Worm (Caenorhabditis elegans) whole organism, late embryonic: ENCODE measurements around the gene lat-1.
A peak's percentile ranks its signal among the peaks of the same experiment; 100 is the strongest.

Experiments used
- C38D4.7 ChIP-seq: fragments of 200-800 bp; sonication (Bioruptor generic); optimal IDR thresholded peaks from 2 replicates; lab custom pipeline; 2018; ENCODE audit warnings: mild to moderate bottlenecking, missing genetic modification characterization, moderate library complexity, missing compliant biosample characterization
- K02D7.2 ChIP-seq: sonication (generic microtip); optimal IDR thresholded peaks from 2 replicates; lab custom pipeline; 2017; ENCODE audit warnings: mild to moderate bottlenecking, missing genetic modification characterization, missing compliant biosample characterization
- K09A11.1 ChIP-seq: sonication (generic microtip); optimal IDR thresholded peaks from 2 replicates; lab custom pipeline; 2017; ENCODE audit warnings: antibody characterized with exemption, mild to moderate bottlenecking, missing genetic modification characterization, missing compliant biosample characterization; ENCODE audit not compliant: insufficient read depth
- ceh-18 ChIP-seq: sonication (generic microtip); optimal IDR thresholded peaks from 2 replicates; lab custom pipeline; 2016; ENCODE audit warnings: missing genetic modification characterization, missing compliant biosample characterization
- ceh-2 ChIP-seq: sonication (generic microtip); optimal IDR thresholded peaks from 2 replicates; lab custom pipeline; 2016; ENCODE audit warnings: missing genotype, missing genetic modification characterization, missing compliant biosample characterization
- ceh-22 ChIP-seq: sonication (generic microtip); optimal IDR thresholded peaks from 2 replicates; lab custom pipeline; 2017; ENCODE audit warnings: missing biosample characterization, missing genetic modification characterization
- ceh-24 ChIP-seq: sonication (generic microtip); optimal IDR thresholded peaks from 2 replicates; lab custom pipeline; 2016; ENCODE audit warnings: mild to moderate bottlenecking, missing genetic modification characterization, missing compliant biosample characterization
- ceh-30 ChIP-seq: fragments of 150-350 bp; optimal IDR thresholded peaks from 2 replicates; lab custom pipeline; 2014; ENCODE audit warnings: missing biosample characterization, missing genetic modification characterization
- ceh-31 ChIP-seq: sonication (generic microtip); optimal IDR thresholded peaks from 2 replicates; lab custom pipeline; 2016; ENCODE audit warnings: missing genetic modification characterization, missing compliant biosample characterization
- ceh-34 ChIP-seq: sonication (generic microtip); optimal IDR thresholded peaks from 2 replicates; lab custom pipeline; 2016; ENCODE audit warnings: mild to moderate bottlenecking, missing genetic modification characterization, missing compliant biosample characterization
- ceh-45 ChIP-seq: fragments of 200-800 bp; sonication (Bioruptor generic); IDR thresholded peaks from 2 replicates; pipeline ENCODE4 v1.3.6; 2022; ENCODE audit warnings: missing genetic modification reagents, missing genetic modification characterization, missing compliant biosample characterization
- ceh-48 ChIP-seq: sonication (generic microtip); optimal IDR thresholded peaks from 2 replicates; lab custom pipeline; 2016; ENCODE audit warnings: missing genetic modification characterization, inconsistent platforms, missing compliant biosample characterization
- dve-1 ChIP-seq: sonication (generic microtip); optimal IDR thresholded peaks from 2 replicates; lab custom pipeline; 2017; ENCODE audit warnings: antibody characterized with exemption, mild to moderate bottlenecking, missing genetic modification characterization, missing compliant biosample characterization
- elt-4 ChIP-seq: sonication (generic microtip); optimal IDR thresholded peaks from 2 replicates; lab custom pipeline; 2016; ENCODE audit warnings: missing genetic modification characterization, missing compliant biosample characterization
- eyg-1 ChIP-seq: sonication (generic microtip); optimal IDR thresholded peaks from 2 replicates; lab custom pipeline; 2016; ENCODE audit warnings: missing genotype, missing genetic modification characterization, missing compliant biosample characterization
- gmeb-2 ChIP-seq: sonication (generic microtip); optimal IDR thresholded peaks from 2 replicates; lab custom pipeline; 2016; ENCODE audit warnings: missing genetic modification characterization, inconsistent platforms, missing compliant biosample characterization
- hlh-8 ChIP-seq: sonication (generic microtip); optimal IDR thresholded peaks from 2 replicates; lab custom pipeline; 2016; ENCODE audit warnings: missing genotype, missing genetic modification characterization, missing compliant biosample characterization
- lin-11 ChIP-seq: fragments of 200-800 bp; sonication (Bioruptor generic); optimal IDR thresholded peaks from 2 replicates; lab custom pipeline; 2018; ENCODE audit warnings: mild to moderate bottlenecking, missing genetic modification characterization, missing compliant biosample characterization
- mec-3 ChIP-seq: sonication (generic microtip); optimal IDR thresholded peaks from 2 replicates; lab custom pipeline; 2016; ENCODE audit warnings: borderline replicate concordance, missing genetic modification characterization, missing compliant biosample characterization
- nfya-1 ChIP-seq: sonication (generic microtip); optimal IDR thresholded peaks from 2 replicates; lab custom pipeline; 2017; ENCODE audit warnings: missing genetic modification characterization, mild to moderate bottlenecking, missing compliant biosample characterization, antibody characterized with exemption, moderate library complexity
- nhr-11 ChIP-seq: fragments of 150-350 bp; optimal IDR thresholded peaks from 2 replicates; lab custom pipeline; 2014; ENCODE audit warnings: missing biosample characterization, missing genetic modification characterization
- npax-4 ChIP-seq: sonication (generic microtip); optimal IDR thresholded peaks from 2 replicates; lab custom pipeline; 2016; ENCODE audit warnings: missing genetic modification characterization, missing compliant biosample characterization
- odd-2 ChIP-seq: sonication (generic microtip); optimal IDR thresholded peaks from 2 replicates; lab custom pipeline; 2017; ENCODE audit warnings: antibody characterized with exemption, mild to moderate bottlenecking, missing genetic modification characterization, missing compliant biosample characterization
- pag-3 ChIP-seq: sonication (generic microtip); optimal IDR thresholded peaks from 2 replicates; lab custom pipeline; 2016; ENCODE audit warnings: missing compliant biosample characterization, missing genetic modification characterization, borderline replicate concordance
- pat-9 ChIP-seq: fragments of 200-800 bp; sonication (Bioruptor generic); optimal IDR thresholded peaks from 2 replicates; lab custom pipeline; 2018; ENCODE audit warnings: mild to moderate bottlenecking, missing genetic modification characterization, moderate library complexity, missing compliant biosample characterization
- pax-1 ChIP-seq: fragments of 150-350 bp; optimal IDR thresholded peaks from 2 replicates; lab custom pipeline; 2014; ENCODE audit warnings: missing biosample characterization, missing genetic modification characterization
- pha-2 ChIP-seq: sonication (generic microtip); optimal IDR thresholded peaks from 2 replicates; lab custom pipeline; 2017; ENCODE audit warnings: mild to moderate bottlenecking, missing genetic modification characterization, missing compliant biosample characterization
- pqm-1 ChIP-seq: sonication (generic microtip); optimal IDR thresholded peaks from 2 replicates; lab custom pipeline; 2016; ENCODE audit warnings: missing genetic modification characterization, missing compliant biosample characterization
- pros-1 ChIP-seq: fragments of 150-350 bp; optimal IDR thresholded peaks from 2 replicates; lab custom pipeline; 2014; ENCODE audit warnings: missing biosample characterization, missing genetic modification reagents, missing genetic modification characterization
- sdc-2 ChIP-seq: sonication (generic microtip); optimal IDR thresholded peaks from 2 replicates; lab custom pipeline; 2016; ENCODE audit warnings: missing genotype, missing genetic modification characterization, missing compliant biosample characterization
- sox-2 ChIP-seq: fragments of 200-800 bp; sonication (Bioruptor generic); IDR thresholded peaks from 2 replicates; pipeline ENCODE4 v1.3.6; 2022; ENCODE audit warnings: missing genetic modification reagents, missing genetic modification characterization, missing compliant biosample characterization
- syd-9 ChIP-seq: sonication (generic microtip); optimal IDR thresholded peaks from 2 replicates; lab custom pipeline; 2016; ENCODE audit warnings: mild to moderate bottlenecking, missing genetic modification characterization, moderate library complexity, missing compliant biosample characterization
- tbx-2 ChIP-seq: sonication (generic microtip); optimal IDR thresholded peaks from 2 replicates; lab custom pipeline; 2016; ENCODE audit warnings: missing genetic modification characterization, missing compliant biosample characterization
- tbx-7 ChIP-seq: sonication (generic microtip); optimal IDR thresholded peaks from 2 replicates; lab custom pipeline; 2016; ENCODE audit warnings: missing genotype, missing genetic modification characterization, missing compliant biosample characterization
- ttx-3 ChIP-seq: sonication (generic microtip); optimal IDR thresholded peaks from 2 replicates; lab custom pipeline; 2016; ENCODE audit warnings: missing genetic modification reagents, missing genetic modification characterization, missing compliant biosample characterization
- unc-3 ChIP-seq, 2 experiments: fragments of 200-800 bp in 1 of 2; sonication (Bioruptor generic) in 1 of 2; sonication (generic microtip) in 1 of 2; conservative IDR thresholded peaks in 1 of 2; optimal IDR thresholded peaks in 1 of 2; 2 replicates each; pipeline versions ENCODE4 v1.3.6 to Lab custom; 2016 to 2022; ENCODE audit warnings: missing compliant biosample characterization in 2 of 2, missing genetic modification characterization in 2 of 2, missing genetic modification reagents in 1 of 2
- unc-55 ChIP-seq: sonication (generic microtip); optimal IDR thresholded peaks from 2 replicates; lab custom pipeline; 2017; ENCODE audit warnings: missing biosample characterization, missing genetic modification reagents, missing genetic modification characterization
- unc-86 ChIP-seq: sonication (generic microtip); optimal IDR thresholded peaks from 2 replicates; lab custom pipeline; 2016; ENCODE audit warnings: missing genetic modification characterization, missing compliant biosample characterization
- ztf-16 ChIP-seq: sonication (generic microtip); optimal IDR thresholded peaks from 2 replicates; lab custom pipeline; 2017; ENCODE audit warnings: missing genetic modification characterization, missing compliant biosample characterization

The lat-1 gene

DNA sequence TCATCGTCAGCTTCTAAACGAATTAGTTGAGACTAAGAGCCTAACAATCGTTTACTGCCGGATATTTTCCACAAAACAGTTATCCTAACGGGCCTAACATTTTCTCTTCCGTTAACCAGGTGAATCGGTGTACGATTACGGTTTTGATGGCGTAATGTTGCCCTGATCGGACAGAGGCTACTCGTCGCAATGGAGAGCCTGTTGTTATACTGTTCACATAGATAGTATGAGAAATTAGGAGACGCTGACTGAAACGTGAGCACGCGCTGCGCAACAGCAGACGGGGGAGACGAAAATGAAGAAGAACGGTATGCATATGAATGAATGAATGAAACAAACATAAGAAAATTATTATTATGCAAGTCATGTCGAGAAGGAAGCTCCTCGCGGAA is 2.7 kb downstream of the lat-1 start:
- TF ChIP-seq tbx-2 (tag; lab: Kevin White, UChicago) (peak; percentile 30), nfya-1 (no peak), ceh-34 (tag; lab: Kevin White, UChicago) (peak; percentile 24), ceh-31 (tag; lab: Kevin White, UChicago) (no peak), K02D7.2 (tag; lab: Kevin White, UChicago) (no peak), ceh-2 (tag; lab: Kevin White, UChicago) (no peak), pha-2 (tag; lab: Kevin White, UChicago) (peak; percentile 29), ttx-3 (tag; lab: Kevin White, UChicago) (no peak)
- TF ChIP-seq, all 69 proteins: peak for 3

DNA sequence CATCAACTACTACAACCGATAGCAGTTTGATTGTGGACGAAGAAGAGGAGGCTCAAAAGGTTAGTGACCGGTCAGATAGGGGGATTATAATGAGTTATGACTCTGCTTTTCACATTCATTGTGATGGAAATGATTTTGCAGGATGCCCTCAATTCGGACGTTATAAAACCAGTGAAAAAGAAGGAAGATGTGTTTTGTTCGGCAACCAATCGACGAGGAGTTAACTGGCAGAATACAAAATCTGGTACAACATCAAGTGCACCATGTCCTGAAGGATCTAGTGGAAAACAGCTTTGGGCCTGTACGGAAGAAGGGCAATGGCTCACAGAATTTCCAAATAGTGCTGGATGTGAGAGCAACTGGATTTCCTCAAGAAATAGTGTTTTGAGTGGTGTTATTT is 7.2 kb downstream of the lat-1 start:
- no peak for TF ChIP-seq ceh-18 (tag; lab: Kevin White, UChicago)
- TF ChIP-seq, all 69 proteins: peak for 0

DNA sequence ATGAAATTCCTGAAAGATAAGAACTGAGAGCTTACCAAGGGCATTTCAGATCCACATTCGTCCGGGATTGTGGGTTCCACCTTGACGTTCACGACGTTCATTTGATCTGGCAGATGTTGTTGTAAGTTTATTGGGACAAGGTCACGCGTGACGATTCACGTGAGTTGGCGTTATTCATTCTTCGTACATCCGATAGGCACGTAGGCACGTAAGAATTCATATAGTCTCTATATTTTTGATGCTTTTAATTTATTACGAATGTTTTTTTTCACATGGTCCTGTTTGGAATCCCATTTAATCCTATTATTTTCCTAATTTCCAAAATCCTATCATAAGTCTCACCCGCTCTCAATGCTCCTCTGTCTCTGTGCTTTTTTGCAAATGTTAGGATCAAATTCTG is 15.3 kb downstream of the lat-1 start, which contains the start of gene B0457.4:
TSS of gene B0457.4 (minus strand) at position 101 of the 400 bp plus-strand sequence.
- TF ChIP-seq pqm-1 (tag; lab: Kevin White, UChicago): no peak
- TF ChIP-seq elt-4: no peak
- TF ChIP-seq tbx-2 (tag; lab: Kevin White, UChicago): no peak
- no peak for TF ChIP-seq pat-9 (tag; lab: Kevin White, UChicago)
- no peak for TF ChIP-seq gmeb-2
- TF ChIP-seq npax-4: no peak
- TF ChIP-seq ceh-22 (tag; lab: Kevin White, UChicago): no peak
- TF ChIP-seq C38D4.7: no peak
- no peak for TF ChIP-seq lin-11 (tag; lab: Kevin White, UChicago)
- TF ChIP-seq pag-3: no peak
- TF ChIP-seq, all 69 proteins: peak for 0

DNA sequence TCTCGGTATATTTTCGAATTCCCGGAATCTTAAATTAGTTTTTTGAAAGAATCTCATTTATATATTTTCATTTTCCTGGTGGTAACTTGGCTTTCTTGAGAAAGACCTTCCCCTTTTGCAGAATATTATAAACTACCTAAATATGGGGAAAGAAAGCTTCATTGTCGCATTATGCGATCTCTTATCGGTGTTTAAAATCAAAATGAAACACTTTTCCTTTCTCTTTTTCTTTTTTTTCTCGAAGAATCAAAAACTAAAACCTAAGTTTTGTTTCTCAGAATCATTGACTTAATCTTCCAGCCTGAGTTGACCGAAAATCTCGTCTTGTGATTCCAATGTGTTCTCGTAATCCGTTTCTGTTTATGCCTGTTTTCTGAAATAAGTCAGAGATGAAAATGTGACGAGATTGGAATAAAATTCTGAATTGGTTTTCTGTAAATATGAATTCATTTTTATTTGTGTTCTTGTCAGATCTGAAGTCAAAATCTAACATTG is 15.9 kb downstream of the lat-1 start:
- TF ChIP-seq odd-2 (tag; lab: Kevin White, UChicago): no peak
- no peak for TF ChIP-seq pha-2 (tag; lab: Kevin White, UChicago)
- TF ChIP-seq tbx-7 (tag; lab: Kevin White, UChicago): no peak
- no peak for TF ChIP-seq dve-1 (tag; lab: Kevin White, UChicago)
- TF ChIP-seq pag-3: no peak
- TF ChIP-seq gmeb-2: no peak
- TF ChIP-seq K09A11.1: no peak
- no peak for TF ChIP-seq K02D7.2 (tag; lab: Kevin White, UChicago)
- TF ChIP-seq sdc-2 (tag; lab: Kevin White, UChicago): no peak
- TF ChIP-seq unc-86 (tag; lab: Kevin White, UChicago): no peak
- no peak for TF ChIP-seq ztf-16
- TF ChIP-seq mec-3 (tag; lab: Kevin White, UChicago): no peak
- no peak for TF ChIP-seq sox-2 (GFP tag; lab: Robert Waterston, UW)
- no peak for TF ChIP-seq unc-3 (GFP tag; conservative IDR thresholded peaks at IDR 0.05; lab: Robert Waterston, UW)
- no peak for TF ChIP-seq unc-3 (tag; optimal IDR thresholded peaks at IDR 0.05; lab: Kevin White, UChicago)
- no peak for TF ChIP-seq pax-1 (tag; lab: Kevin White, UChicago)
- TF ChIP-seq ceh-31 (tag; lab: Kevin White, UChicago): no peak
- TF ChIP-seq, all 69 proteins: peak for 0

DNA sequence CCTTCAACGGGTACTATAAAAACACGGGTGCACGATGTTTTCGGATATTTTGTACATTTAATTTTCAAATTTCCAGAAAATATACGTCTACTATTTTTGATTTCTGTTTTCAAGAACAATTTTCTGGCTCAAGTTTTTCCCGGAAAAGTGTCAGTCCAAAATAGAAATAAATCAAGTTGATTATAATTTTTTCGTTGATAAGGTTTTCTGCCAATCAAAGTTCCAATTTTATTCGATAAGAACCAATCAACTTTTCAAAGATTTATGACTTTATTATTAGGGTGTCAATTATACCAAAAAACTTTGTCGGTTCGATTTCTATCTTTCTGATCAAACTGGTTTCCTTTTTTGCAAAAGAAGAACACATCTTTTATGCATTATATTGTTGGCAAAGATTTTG is 18.0 kb downstream of the lat-1 start:
- TF ChIP-seq pros-1 (tag; lab: Kevin White, UChicago): no peak
- no peak for TF ChIP-seq pag-3
- TF ChIP-seq syd-9 (tag; lab: Kevin White, UChicago): no peak
- TF ChIP-seq eyg-1: no peak
- TF ChIP-seq tbx-2 (tag; lab: Kevin White, UChicago): no peak
- no peak for TF ChIP-seq nhr-11 (tag; lab: Kevin White, UChicago)
- TF ChIP-seq K09A11.1: no peak
- no peak for TF ChIP-seq ceh-30
- TF ChIP-seq ceh-45: no peak
- TF ChIP-seq unc-55 (GFP tag; lab: Kevin White, UChicago): no peak
- TF ChIP-seq ceh-48 (tag; lab: Kevin White, UChicago): no peak
- no peak for TF ChIP-seq ceh-24
- TF ChIP-seq hlh-8 (tag; lab: Kevin White, UChicago): no peak
